Worm (Caenorhabditis elegans): Measurements from ENCODE around the gene C24G6.8.

DNA sequence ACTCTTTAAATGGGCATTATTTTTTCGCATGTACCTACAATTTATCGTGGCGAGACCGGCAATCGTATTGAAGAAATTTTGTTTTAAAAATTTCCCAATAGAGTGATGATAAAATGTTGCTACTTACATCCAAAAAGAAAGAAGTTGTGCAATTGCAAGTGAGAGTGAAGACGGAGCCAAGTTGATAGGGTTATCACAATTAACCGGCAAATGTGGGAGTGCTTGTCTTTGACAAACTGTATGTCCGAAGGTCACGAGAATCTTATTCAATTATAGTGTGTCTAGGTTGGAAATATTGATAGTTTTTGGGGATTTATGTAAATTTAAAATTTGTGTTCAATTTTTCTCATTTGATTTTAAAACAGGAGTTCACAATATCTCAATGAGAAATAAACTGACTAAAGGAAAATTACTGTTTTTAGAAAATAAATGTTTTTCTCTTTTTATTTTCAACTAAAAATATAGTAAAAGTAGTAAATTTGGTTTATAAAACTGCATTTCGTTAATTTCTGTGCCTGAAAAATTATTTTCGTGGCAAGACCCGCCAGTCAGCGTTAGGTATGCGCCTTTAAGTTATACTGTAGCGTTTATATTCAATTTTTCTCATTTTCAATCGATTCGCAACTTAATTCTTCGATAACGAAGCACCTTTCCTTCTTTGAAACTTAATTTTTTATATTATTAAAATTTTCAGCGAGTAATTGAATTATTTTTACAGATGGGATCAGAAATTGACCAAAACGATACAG, 21.9 kb downstream of the C24G6.8 start, which contains the start of the genes hpo-15 and mms-19:
- no peak for TF ChIP-seq ama-1 (optimal IDR thresholded peaks at IDR 0.05)
- TF ChIP-seq dmd-4 (tag; optimal IDR thresholded peaks at IDR 0.05; ENCODE audit: borderline replicate concordance): no peak
- no peak for TF ChIP-seq mec-3 (tag; optimal IDR thresholded peaks at IDR 0.05; ENCODE audit: borderline replicate concordance)
- TF ChIP-seq ceh-18 (tag; optimal IDR thresholded peaks at IDR 0.05): no peak
- TF ChIP-seq ceh-30 (tag; optimal IDR thresholded peaks at IDR 0.05): no peak
- TF ChIP-seq syd-9 (tag; optimal IDR thresholded peaks at IDR 0.05): no peak
- TF ChIP-seq unc-86 (tag; optimal IDR thresholded peaks at IDR 0.05): no peak
- TF ChIP-seq pqm-1 (tag; optimal IDR thresholded peaks at IDR 0.05): no peak

All from whole organism, late embryonic.